Fruit fly (Drosophila melanogaster): ENCODE results near the gene X11Lbeta.
A peak's percentile ranks its signal among the peaks of the same experiment; 100 is the strongest.

Gene X11Lbeta

dm6 chrX:10602057-10602764 is 25.3 kb upstream of the X11Lbeta start, which contains the start of gene CG1628 (continued):
- no peak for TF ChIP-seq CG7963 (GFP tag; IDR thresholded peaks at IDR 0.05; ENCODE audit: partially characterized antibody)
- TF ChIP-seq CG18619 (GFP tag; optimal IDR thresholded peaks at IDR 0.05): no peak
- peak in 1 of 2 experiments; percentile 23 for TF ChIP-seq Pdp1 (GFP tag; optimal IDR thresholded peaks at IDR 0.05)
- TF ChIP-seq CG11456 (GFP tag; IDR thresholded peaks at IDR 0.05): 0 out of 3 replicates have a peak, but pooled peaks have one; percentile 47
- TF ChIP-seq CG15269 (tag; optimal IDR thresholded peaks at IDR 0.05): no peak
- no peak for TF ChIP-seq CG8281 (tag; optimal IDR thresholded peaks at IDR 0.05)
- TF ChIP-seq CG14965 (GFP tag; optimal IDR thresholded peaks at IDR 0.05; ENCODE audit: borderline replicate concordance): no peak
- no peak for TF ChIP-seq CG2120 (GFP tag; optimal IDR thresholded peaks at IDR 0.05)
- TF ChIP-seq CG13624 (GFP tag; optimal IDR thresholded peaks at IDR 0.05): no peak
- TF ChIP-seq vnd (GFP tag; IDR thresholded peaks at IDR 0.05; ENCODE audit: partially characterized antibody): 0 out of 3 replicates have a peak, but pooled peaks have one; percentile 47
- TF ChIP-seq CkIIα-i1 (GFP tag; IDR thresholded peaks at IDR 0.05): no peak
- peak; percentile 25 for TF ChIP-seq Fer3 (tag; optimal IDR thresholded peaks at IDR 0.05)
- TF ChIP-seq ara (GFP tag; IDR thresholded peaks at IDR 0.05): no peak
- TF ChIP-seq CG42726 (GFP tag; IDR thresholded peaks at IDR 0.05; ENCODE audit: partially characterized antibody): peak; percentile 48; the same call in 1 of the 2 replicates
- peak; percentile 99 for TF ChIP-seq Deaf1 (tag; optimal IDR thresholded peaks at IDR 0.05)
- no peak for TF ChIP-seq Usf (GFP tag; optimal IDR thresholded peaks at IDR 0.05)
- TF ChIP-seq mam (GFP tag; optimal IDR thresholded peaks at IDR 0.05): no peak
- no peak for TF ChIP-seq CG10565 (GFP tag; optimal IDR thresholded peaks at IDR 0.05)
- no peak for TF ChIP-seq CG1529 (GFP tag; optimal IDR thresholded peaks at IDR 0.05)
- TF ChIP-seq CG12391 (tag; optimal IDR thresholded peaks at IDR 0.05): no peak
- TF ChIP-seq pb (GFP tag; optimal IDR thresholded peaks at IDR 0.05): no peak
- no peak for TF ChIP-seq sens-2 (GFP tag; IDR thresholded peaks at IDR 0.05)
- 0 out of 2 replicates have a peak, but pooled peaks have one; percentile 29 for TF ChIP-seq CG17328 (GFP tag; IDR thresholded peaks at IDR 0.05)
- TF ChIP-seq Drgx (GFP tag; IDR thresholded peaks at IDR 0.05): peak; percentile 33; the same call in 1 of the 2 replicates
- no peak for TF ChIP-seq Asciz (GFP tag; optimal IDR thresholded peaks at IDR 0.05)
- no peak for TF ChIP-seq CG10462 (GFP tag; optimal IDR thresholded peaks at IDR 0.05)
- TF ChIP-seq CG8359 (GFP tag; optimal IDR thresholded peaks at IDR 0.05; ENCODE audit: borderline replicate concordance): no peak
- no peak for TF ChIP-seq inv (GFP tag; IDR thresholded peaks at IDR 0.05; ENCODE audit: partially characterized antibody)
- peak; percentile 100 for TF ChIP-seq CG6175 (GFP tag; IDR thresholded peaks at IDR 0.05)
- TF ChIP-seq CG3163 (GFP tag; optimal IDR thresholded peaks at IDR 0.05): no peak
- TF ChIP-seq Rx (GFP tag; IDR thresholded peaks at IDR 0.05): no peak
- peak; percentile 36; the same call in 1 of the 2 replicates for TF ChIP-seq MBD-R2 (GFP tag; IDR thresholded peaks at IDR 0.05)
- peak; percentile 59 for TF ChIP-seq HmgZ (tag; optimal IDR thresholded peaks at IDR 0.05)
- peak; percentile 59 for TF ChIP-seq lab (GFP tag; optimal IDR thresholded peaks at IDR 0.05)
- TF ChIP-seq Jarid2 (GFP tag; optimal IDR thresholded peaks at IDR 0.05): peak; percentile 48
- no peak for TF ChIP-seq CG12942 (GFP tag; optimal IDR thresholded peaks at IDR 0.05)
- TF ChIP-seq CG16813 (GFP tag; IDR thresholded peaks at IDR 0.05; ENCODE audit: partially characterized antibody): peak; percentile 67
- TF ChIP-seq CG11723 (GFP tag; optimal IDR thresholded peaks at IDR 0.05): no peak
- TF ChIP-seq Elba2 (GFP tag; optimal IDR thresholded peaks at IDR 0.05): no peak
- peak; percentile 57; the same call in 1 of the 2 replicates for TF ChIP-seq sob (GFP tag; IDR thresholded peaks at IDR 0.05)
- TF ChIP-seq B-H2 (GFP tag; optimal IDR thresholded peaks at IDR 0.05): no peak
- peak; percentile 73 for TF ChIP-seq Med (GFP tag)
- no peak for TF ChIP-seq CG1603 (tag; optimal IDR thresholded peaks at IDR 0.05)
- 0 out of 2 replicates have a peak, but pooled peaks have one; percentile 17 for TF ChIP-seq CG32767 (GFP tag; IDR thresholded peaks at IDR 0.05)
- no peak for TF ChIP-seq zf30C (GFP tag; optimal IDR thresholded peaks at IDR 0.05)
- no peak for TF ChIP-seq hb (GFP tag; IDR thresholded peaks at IDR 0.05; ENCODE audit: partially characterized antibody)
- TF ChIP-seq cwo (GFP tag; optimal IDR thresholded peaks at IDR 0.05): peak; percentile 19
- TF ChIP-seq run (tag; optimal IDR thresholded peaks at IDR 0.05): no peak
